Worm (Caenorhabditis elegans) whole organism, late embryonic: Measurements from ENCODE around the gene T04A11.4.

ENCODE experiments used
- C08G9.2 ChIP-seq: sonication (generic microtip); optimal IDR thresholded peaks from 2 replicates; lab custom pipeline; 2016; ENCODE audit warnings: mild to moderate bottlenecking, missing genetic modification characterization, moderate library complexity, missing compliant biosample characterization
- C38D4.7 ChIP-seq: fragments of 200-800 bp; sonication (Bioruptor generic); optimal IDR thresholded peaks from 2 replicates; lab custom pipeline; 2018; ENCODE audit warnings: mild to moderate bottlenecking, missing genetic modification characterization, moderate library complexity, missing compliant biosample characterization
- K09A11.1 ChIP-seq: sonication (generic microtip); optimal IDR thresholded peaks from 2 replicates; lab custom pipeline; 2017; ENCODE audit warnings: antibody characterized with exemption, mild to moderate bottlenecking, missing genetic modification characterization, missing compliant biosample characterization; ENCODE audit not compliant: insufficient read depth
- T23F11.4 ChIP-seq: fragments of 200-800 bp; sonication (Bioruptor generic); optimal IDR thresholded peaks from 2 replicates; lab custom pipeline; 2018; ENCODE audit warnings: mild to moderate bottlenecking, missing genetic modification characterization, missing compliant biosample characterization
- Y22D7AL.16 ChIP-seq: sonication (generic microtip); optimal IDR thresholded peaks from 2 replicates; lab custom pipeline; 2016; ENCODE audit warnings: missing genetic modification characterization, missing compliant biosample characterization
- ceh-14 ChIP-seq: sonication (generic microtip); optimal IDR thresholded peaks from 2 replicates; lab custom pipeline; 2016; ENCODE audit warnings: missing genotype, missing genetic modification characterization, missing compliant biosample characterization
- ceh-18 ChIP-seq: sonication (generic microtip); optimal IDR thresholded peaks from 2 replicates; lab custom pipeline; 2016; ENCODE audit warnings: missing genetic modification characterization, missing compliant biosample characterization
- ceh-19 ChIP-seq: fragments of 200-800 bp; sonication (Bioruptor generic); optimal IDR thresholded peaks from 2 replicates; lab custom pipeline; 2018; ENCODE audit warnings: mild to moderate bottlenecking, missing genetic modification characterization, missing compliant biosample characterization
- ceh-22 ChIP-seq: sonication (generic microtip); optimal IDR thresholded peaks from 2 replicates; lab custom pipeline; 2017; ENCODE audit warnings: missing biosample characterization, missing genetic modification characterization
- ceh-24 ChIP-seq: sonication (generic microtip); optimal IDR thresholded peaks from 2 replicates; lab custom pipeline; 2016; ENCODE audit warnings: mild to moderate bottlenecking, missing genetic modification characterization, missing compliant biosample characterization
- ceh-31 ChIP-seq: sonication (generic microtip); optimal IDR thresholded peaks from 2 replicates; lab custom pipeline; 2016; ENCODE audit warnings: missing genetic modification characterization, missing compliant biosample characterization
- ceh-48 ChIP-seq: sonication (generic microtip); optimal IDR thresholded peaks from 2 replicates; lab custom pipeline; 2016; ENCODE audit warnings: missing genetic modification characterization, inconsistent platforms, missing compliant biosample characterization
- che-1 ChIP-seq: sonication (generic microtip); optimal IDR thresholded peaks from 2 replicates; lab custom pipeline; 2016; ENCODE audit warnings: mild to moderate bottlenecking, missing genetic modification characterization, missing compliant biosample characterization
- dmd-4 ChIP-seq: sonication (generic microtip); optimal IDR thresholded peaks from 2 replicates; lab custom pipeline; 2016; ENCODE audit warnings: borderline replicate concordance, missing genetic modification characterization, missing compliant biosample characterization
- dve-1 ChIP-seq: sonication (generic microtip); optimal IDR thresholded peaks from 2 replicates; lab custom pipeline; 2017; ENCODE audit warnings: antibody characterized with exemption, mild to moderate bottlenecking, missing genetic modification characterization, missing compliant biosample characterization
- elt-2 ChIP-seq: sonication (generic microtip); optimal IDR thresholded peaks from 2 replicates; lab custom pipeline; 2016; ENCODE audit warnings: missing genetic modification reagents, missing genetic modification characterization, missing compliant biosample characterization
- elt-4 ChIP-seq: sonication (generic microtip); optimal IDR thresholded peaks from 2 replicates; lab custom pipeline; 2016; ENCODE audit warnings: missing genetic modification characterization, missing compliant biosample characterization
- ets-4 ChIP-seq: sonication (generic microtip); optimal IDR thresholded peaks from 2 replicates; lab custom pipeline; 2016; ENCODE audit warnings: missing genetic modification characterization, missing compliant biosample characterization
- hlh-30 ChIP-seq: sonication (generic microtip); optimal IDR thresholded peaks from 2 replicates; lab custom pipeline; 2017; ENCODE audit warnings: antibody characterized with exemption, missing genetic modification characterization, missing compliant biosample characterization; ENCODE audit not compliant: insufficient read depth
- hlh-8 ChIP-seq: sonication (generic microtip); optimal IDR thresholded peaks from 2 replicates; lab custom pipeline; 2016; ENCODE audit warnings: missing genotype, missing genetic modification characterization, missing compliant biosample characterization
- lim-6 ChIP-seq: sonication (generic microtip); optimal IDR thresholded peaks from 2 replicates; lab custom pipeline; 2016; ENCODE audit warnings: missing genetic modification characterization, missing compliant biosample characterization
- lin-11 ChIP-seq: fragments of 200-800 bp; sonication (Bioruptor generic); optimal IDR thresholded peaks from 2 replicates; lab custom pipeline; 2018; ENCODE audit warnings: mild to moderate bottlenecking, missing genetic modification characterization, missing compliant biosample characterization
- madf-2 ChIP-seq: sonication (generic microtip); optimal IDR thresholded peaks from 2 replicates; lab custom pipeline; 2017; ENCODE audit warnings: missing genetic modification characterization, missing compliant biosample characterization
- mec-3 ChIP-seq: sonication (generic microtip); optimal IDR thresholded peaks from 2 replicates; lab custom pipeline; 2016; ENCODE audit warnings: borderline replicate concordance, missing genetic modification characterization, missing compliant biosample characterization
- nfya-1 ChIP-seq: sonication (generic microtip); optimal IDR thresholded peaks from 2 replicates; lab custom pipeline; 2017; ENCODE audit warnings: missing genetic modification characterization, mild to moderate bottlenecking, missing compliant biosample characterization, antibody characterized with exemption, moderate library complexity
- nhr-232 ChIP-seq: sonication (generic microtip); optimal IDR thresholded peaks from 2 replicates; lab custom pipeline; 2016; ENCODE audit warnings: missing genetic modification characterization, missing compliant biosample characterization
- odd-2 ChIP-seq: sonication (generic microtip); optimal IDR thresholded peaks from 2 replicates; lab custom pipeline; 2017; ENCODE audit warnings: antibody characterized with exemption, mild to moderate bottlenecking, missing genetic modification characterization, missing compliant biosample characterization
- pqm-1 ChIP-seq: sonication (generic microtip); optimal IDR thresholded peaks from 2 replicates; lab custom pipeline; 2016; ENCODE audit warnings: missing genetic modification characterization, missing compliant biosample characterization
- pros-1 ChIP-seq: fragments of 150-350 bp; optimal IDR thresholded peaks from 2 replicates; lab custom pipeline; 2014; ENCODE audit warnings: missing biosample characterization, missing genetic modification reagents, missing genetic modification characterization
- sdc-2 ChIP-seq: sonication (generic microtip); optimal IDR thresholded peaks from 2 replicates; lab custom pipeline; 2016; ENCODE audit warnings: missing genotype, missing genetic modification characterization, missing compliant biosample characterization
- tbx-7 ChIP-seq: sonication (generic microtip); optimal IDR thresholded peaks from 2 replicates; lab custom pipeline; 2016; ENCODE audit warnings: missing genotype, missing genetic modification characterization, missing compliant biosample characterization
- ttx-3 ChIP-seq: sonication (generic microtip); optimal IDR thresholded peaks from 2 replicates; lab custom pipeline; 2016; ENCODE audit warnings: missing genetic modification reagents, missing genetic modification characterization, missing compliant biosample characterization
- unc-3 ChIP-seq, 2 experiments: fragments of 200-800 bp in 1 of 2; sonication (Bioruptor generic) in 1 of 2; sonication (generic microtip) in 1 of 2; conservative IDR thresholded peaks in 1 of 2; optimal IDR thresholded peaks in 1 of 2; 2 replicates each; pipeline versions ENCODE4 v1.3.6 to Lab custom; 2016 to 2022; ENCODE audit warnings: missing compliant biosample characterization in 2 of 2, missing genetic modification characterization in 2 of 2, missing genetic modification reagents in 1 of 2
- unc-42 ChIP-seq: sonication (generic microtip); optimal IDR thresholded peaks from 2 replicates; lab custom pipeline; 2016; ENCODE audit warnings: missing genotype, missing genetic modification characterization, missing compliant biosample characterization
- unc-55 ChIP-seq: sonication (generic microtip); optimal IDR thresholded peaks from 2 replicates; lab custom pipeline; 2017; ENCODE audit warnings: missing biosample characterization, missing genetic modification reagents, missing genetic modification characterization
- unc-86 ChIP-seq: sonication (generic microtip); optimal IDR thresholded peaks from 2 replicates; lab custom pipeline; 2016; ENCODE audit warnings: missing genetic modification characterization, missing compliant biosample characterization
- zip-5 ChIP-seq: sonication (generic microtip); optimal IDR thresholded peaks from 2 replicates; lab custom pipeline; 2016; ENCODE audit warnings: missing genetic modification characterization, missing compliant biosample characterization

The T04A11.4 gene

ce11 chrIV:12451225-12451831 is 33.1 kb downstream of the T04A11.4 start, which contains the start of gene dpy-26:
Gene dpy-26, minus strand, starts transcription at chrIV:12451335.
- TF ChIP-seq nfya-1 (tag; lab: Kevin White, UChicago) (peak; percentile 27), unc-42 (peak; percentile 55), nhr-232 (tag; lab: Kevin White, UChicago) (no peak)

- TF ChIP-seq hlh-30 (tag; lab: Kevin White, UChicago): no peak
- TF ChIP-seq ceh-31 (tag; lab: Kevin White, UChicago): no peak
- no peak for TF ChIP-seq ets-4 (tag; lab: Kevin White, UChicago)
- TF ChIP-seq unc-86: no peak
- TF ChIP-seq nhr-232 (tag; lab: Kevin White, UChicago): no peak
- TF ChIP-seq tbx-7 (tag; lab: Kevin White, UChicago): no peak
- TF ChIP-seq ceh-24 (tag; lab: Kevin White, UChicago): no peak
- no peak for TF ChIP-seq Y22D7AL.16 (tag; lab: Kevin White, UChicago)
- no peak for TF ChIP-seq mec-3
- no peak for TF ChIP-seq C38D4.7
- no peak for TF ChIP-seq zip-5 (tag; lab: Kevin White, UChicago)
- no peak for TF ChIP-seq unc-42
- no peak for TF ChIP-seq lim-6 (tag; lab: Kevin White, UChicago)
- no peak for TF ChIP-seq hlh-8 (tag; lab: Kevin White, UChicago)
- TF ChIP-seq ceh-22 (tag; lab: Kevin White, UChicago): no peak
- TF ChIP-seq ceh-14 (tag; lab: Kevin White, UChicago): no peak
- TF ChIP-seq ceh-48 (tag; lab: Kevin White, UChicago): no peak
Measured at ce11 chrIV:12445463-12445934, 38.9 kb downstream of the T04A11.4 start, which contains the start of gene C25G4.3. Gene C25G4.3, minus strand, starts transcription at chrIV:12445884.

- TF ChIP-seq Y22D7AL.16 (tag; lab: Kevin White, UChicago): no peak
- TF ChIP-seq ttx-3 (tag; lab: Kevin White, UChicago): no peak
- TF ChIP-seq hlh-8 (tag; lab: Kevin White, UChicago): no peak
- no peak for TF ChIP-seq K09A11.1 (tag; lab: Kevin White, UChicago)
Measured at ce11 chrIV:12443936-12444335, 40.4 kb downstream of the T04A11.4 start, which contains the start of gene C25G4.2. Gene C25G4.2, minus strand, starts transcription at chrIV:12444035.

- no peak for TF ChIP-seq elt-4 (tag; lab: Kevin White, UChicago)
- no peak for TF ChIP-seq lin-11
- TF ChIP-seq unc-42: no peak
- TF ChIP-seq nhr-232 (tag; lab: Kevin White, UChicago): no peak
- TF ChIP-seq unc-55 (GFP tag; lab: Kevin White, UChicago): no peak
- TF ChIP-seq ceh-18 (tag; lab: Kevin White, UChicago): no peak
- TF ChIP-seq ceh-19 (GFP tag; lab: Kevin White, UChicago): no peak
- no peak for TF ChIP-seq ceh-31 (tag; lab: Kevin White, UChicago)
- TF ChIP-seq T23F11.4: no peak
- TF ChIP-seq C08G9.2: no peak
- TF ChIP-seq sdc-2: no peak
- no peak for TF ChIP-seq hlh-30 (tag; lab: Kevin White, UChicago)
- no peak for TF ChIP-seq dmd-4 (tag; lab: Kevin White, UChicago)
- no peak for TF ChIP-seq pros-1
- no peak for TF ChIP-seq K09A11.1 (tag; lab: Kevin White, UChicago)
- no peak for TF ChIP-seq ets-4 (tag; lab: Kevin White, UChicago)
- TF ChIP-seq hlh-8 (tag; lab: Kevin White, UChicago): no peak
- TF ChIP-seq, all 69 proteins: peak for 0
Measured at ce11 chrIV:12441715-12442114, 42.7 kb downstream of the T04A11.4 start, which contains the start of gene C25G4.17. Gene C25G4.17, plus strand, starts transcription at chrIV:12442015.

ce11 chrIV:12438359-12438758 is 46.0 kb downstream of the T04A11.4 start, which contains the start of gene clec-185:
Gene clec-185, plus strand, starts transcription at chrIV:12438659.
- no peak for TF ChIP-seq mec-3
- TF ChIP-seq odd-2: no peak
- TF ChIP-seq ceh-48 (tag; lab: Kevin White, UChicago): no peak
- no peak for TF ChIP-seq dmd-4 (tag; lab: Kevin White, UChicago)
- no peak for TF ChIP-seq hlh-30 (tag; lab: Kevin White, UChicago)
- no peak for TF ChIP-seq Y22D7AL.16 (tag; lab: Kevin White, UChicago)
- TF ChIP-seq lin-11: no peak
- TF ChIP-seq che-1 (tag; lab: Kevin White, UChicago): no peak
- TF ChIP-seq nfya-1 (tag; lab: Kevin White, UChicago): no peak
- no peak for TF ChIP-seq C08G9.2
- TF ChIP-seq pqm-1 (tag; lab: Kevin White, UChicago): no peak
- TF ChIP-seq dve-1 (tag; lab: Kevin White, UChicago): no peak
- TF ChIP-seq elt-2 (tag; lab: Kevin White, UChicago): no peak
- TF ChIP-seq madf-2: no peak
- no peak for TF ChIP-seq unc-3 (GFP tag; conservative IDR thresholded peaks at IDR 0.05; lab: Robert Waterston, UW)
- no peak for TF ChIP-seq unc-3 (tag; optimal IDR thresholded peaks at IDR 0.05; lab: Kevin White, UChicago)
